Worm (Caenorhabditis elegans): ENCODE results near the gene srh-20.

DNA sequence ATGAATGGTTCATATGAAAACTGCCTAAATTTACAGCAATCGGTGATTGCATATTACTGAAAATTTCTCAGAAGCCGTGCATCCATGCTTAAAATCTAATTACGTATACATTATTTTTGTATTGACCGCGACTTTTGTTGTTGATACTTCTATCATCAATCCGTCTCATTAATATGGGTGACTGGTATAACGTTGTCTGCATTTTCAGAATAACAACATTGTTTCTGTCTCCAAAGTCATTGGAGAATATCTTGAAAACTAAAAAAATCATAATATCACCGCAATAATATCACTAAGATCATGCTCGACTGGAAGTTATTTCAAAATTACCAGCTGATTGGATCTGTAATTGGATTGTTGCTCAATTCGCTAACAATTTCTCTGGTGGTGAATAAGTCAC lies 26.7 kb downstream of the srh-20 start, which contains the start of gene str-207:
- TF ChIP-seq cog-1 (tag; optimal IDR thresholded peaks at IDR 0.05) (no peak), klf-2 (GFP tag; conservative IDR thresholded peaks at IDR 0.05) (no peak), T22C8.4 (GFP tag; IDR thresholded peaks at IDR 0.05) (no peak), ztf-29 (GFP tag; IDR thresholded peaks at IDR 0.05) (no peak), tab-1 (GFP tag; IDR thresholded peaks at IDR 0.05) (no peak), ztf-23 (GFP tag; IDR thresholded peaks at IDR 0.05) (no peak), flt-1 (GFP tag; IDR thresholded peaks at IDR 0.05) (no peak)
